Worm (Caenorhabditis elegans) whole organism, young adult: ENCODE results near the gene col-155.
A peak's percentile ranks its signal among the peaks of the same experiment; 100 is the strongest.

Experiments used
- C06A6.2 ChIP-seq: fragments of 200-800 bp; sonication (Bioruptor generic); conservative IDR thresholded peaks from 2 replicates; pipeline ENCODE4 v1.3.6; 2022; ENCODE audit warnings: missing genetic modification characterization, missing compliant biosample characterization
- F10E7.11 ChIP-seq: sonication (generic microtip); optimal IDR thresholded peaks from 2 replicates; lab custom pipeline; 2017; ENCODE audit warnings: mild to moderate bottlenecking, missing genetic modification characterization, moderate library complexity, missing compliant biosample characterization
- F33H1.4 ChIP-seq: fragments of 200-800 bp; sonication (Bioruptor generic); IDR thresholded peaks from 2 replicates; pipeline ENCODE4 v1.3.6; 2022; ENCODE audit warnings: missing genetic modification reagents, missing genetic modification characterization, missing compliant biosample characterization
- F55B11.4 ChIP-seq: sonication (generic microtip); optimal IDR thresholded peaks from 2 replicates; lab custom pipeline; 2016; ENCODE audit warnings: missing compliant biosample characterization, missing genetic modification characterization, borderline replicate concordance; ENCODE audit not compliant: insufficient read depth
- K11D2.4 ChIP-seq: fragments of 200-800 bp; sonication (Bioruptor generic); IDR thresholded peaks from 2 replicates; pipeline ENCODE4 v1.3.6; 2022; ENCODE audit warnings: missing genetic modification reagents, missing genetic modification characterization, missing compliant biosample characterization
- Y67H2A.10 ChIP-seq: fragments of 200-800 bp; sonication (Bioruptor generic); conservative IDR thresholded peaks from 2 replicates; pipeline ENCODE4 v1.3.6; 2022; ENCODE audit warnings: missing genetic modification reagents, missing genetic modification characterization, missing compliant biosample characterization
- akir-1 ChIP-seq: fragments of 200-800 bp; sonication (Bioruptor generic); optimal IDR thresholded peaks from 2 replicates; lab custom pipeline; 2018; ENCODE audit warnings: mild to moderate bottlenecking, missing genetic modification characterization, moderate library complexity, missing compliant biosample characterization
- ama-1 ChIP-seq, 3 experiments: fragments of 150-350 bp in 1 of 3; sonication (generic microtip) in 2 of 3; optimal IDR thresholded peaks; 2 replicates each; lab custom pipeline; 2014 to 2018; ENCODE audit warnings: missing biosample characterization in 2 of 3, missing genetic modification characterization in 2 of 3, missing genetic modification reagents in 2 of 3
- attf-5 ChIP-seq: fragments of 200-800 bp; sonication (Bioruptor generic); optimal IDR thresholded peaks from 2 replicates; lab custom pipeline; 2018; ENCODE audit warnings: mild to moderate bottlenecking, missing genetic modification characterization, missing compliant biosample characterization
- attf-6 ChIP-seq: fragments of 200-800 bp; sonication (Bioruptor generic); IDR thresholded peaks from 2 replicates; pipeline ENCODE4 v1.3.6; 2022; ENCODE audit warnings: missing genetic modification reagents, missing genetic modification characterization, missing compliant biosample characterization
- bed-1 ChIP-seq: fragments of 200-800 bp; sonication (Bioruptor generic); IDR thresholded peaks from 2 replicates; pipeline ENCODE4 v1.3.6; 2022; ENCODE audit warnings: missing genetic modification reagents, missing genetic modification characterization, missing compliant biosample characterization
- ccch-3 ChIP-seq: fragments of 200-800 bp; sonication (Bioruptor generic); optimal IDR thresholded peaks from 2 replicates; lab custom pipeline; 2018; ENCODE audit warnings: mild to moderate bottlenecking, missing genetic modification characterization, missing compliant biosample characterization
- ceh-40 ChIP-seq: fragments of 200-800 bp; sonication (Bioruptor generic); IDR thresholded peaks from 2 replicates; pipeline ENCODE4 v1.3.6; 2022; ENCODE audit warnings: missing genetic modification characterization, missing compliant biosample characterization
- ceh-79 ChIP-seq: sonication (generic microtip); optimal IDR thresholded peaks from 2 replicates; lab custom pipeline; 2017; ENCODE audit warnings: mild to moderate bottlenecking, missing genetic modification characterization, missing compliant biosample characterization
- egl-18 ChIP-seq: fragments of 200-800 bp; sonication (Bioruptor generic); IDR thresholded peaks from 2 replicates; pipeline ENCODE4 v1.3.6; 2022; ENCODE audit warnings: missing genetic modification reagents, missing genetic modification characterization, missing compliant biosample characterization
- egl-44 ChIP-seq: fragments of 200-800 bp; sonication (Bioruptor generic); IDR thresholded peaks from 2 replicates; pipeline ENCODE4 v1.3.6; 2022; ENCODE audit warnings: missing genetic modification reagents, missing genetic modification characterization, missing compliant biosample characterization
- ekl-4 ChIP-seq: fragments of 200-800 bp; sonication (Bioruptor generic); IDR thresholded peaks from 2 replicates; pipeline ENCODE4 v1.3.6; 2022; ENCODE audit warnings: missing genetic modification reagents, missing genetic modification characterization, missing compliant biosample characterization
- hlh-12 ChIP-seq: sonication (generic microtip); optimal IDR thresholded peaks from 2 replicates; lab custom pipeline; 2016; ENCODE audit warnings: missing genetic modification characterization, missing compliant biosample characterization
- hmg-1.2 ChIP-seq: fragments of 200-800 bp; sonication (Bioruptor generic); IDR thresholded peaks from 2 replicates; pipeline ENCODE4 v1.3.6; 2022; ENCODE audit warnings: missing genetic modification reagents, missing genetic modification characterization, missing compliant biosample characterization
- hsf-1 ChIP-seq: fragments of 200-800 bp; sonication (Bioruptor generic); IDR thresholded peaks from 2 replicates; pipeline ENCODE4 v1.3.6; 2022; ENCODE audit warnings: missing genetic modification reagents, missing genetic modification characterization, missing compliant biosample characterization
- let-526 ChIP-seq: fragments of 200-800 bp; sonication (Bioruptor generic); IDR thresholded peaks from 2 replicates; pipeline ENCODE4 v1.3.6; 2022; ENCODE audit warnings: missing genetic modification reagents, missing genetic modification characterization, missing compliant biosample characterization
- lin-26 ChIP-seq: fragments of 200-800 bp; sonication (Bioruptor generic); IDR thresholded peaks from 2 replicates; pipeline ENCODE4 v1.3.6; 2022; ENCODE audit warnings: missing genetic modification reagents, missing genetic modification characterization, missing compliant biosample characterization
- lin-40 ChIP-seq: sonication (generic microtip); optimal IDR thresholded peaks from 2 replicates; lab custom pipeline; 2016; ENCODE audit warnings: missing genetic modification characterization, mild to moderate bottlenecking, missing compliant biosample characterization, missing genotype, missing genetic modification reagents
- mxl-1 ChIP-seq: sonication (generic microtip); optimal IDR thresholded peaks from 2 replicates; lab custom pipeline; 2016; ENCODE audit warnings: missing genetic modification characterization, missing compliant biosample characterization
- nfya-1 ChIP-seq: sonication (generic microtip); optimal IDR thresholded peaks from 2 replicates; lab custom pipeline; 2017; ENCODE audit warnings: antibody characterized with exemption, missing compliant biosample characterization, missing genetic modification characterization, borderline replicate concordance; ENCODE audit not compliant: insufficient read depth
- nfya-2 ChIP-seq: fragments of 200-800 bp; sonication (Bioruptor generic); IDR thresholded peaks from 2 replicates; pipeline ENCODE4 v1.3.6; 2022; ENCODE audit warnings: missing genetic modification reagents, missing genetic modification characterization, missing compliant biosample characterization
- nfyb-1 ChIP-seq: fragments of 200-800 bp; sonication (Bioruptor generic); IDR thresholded peaks from 2 replicates; pipeline ENCODE4 v1.3.6; 2022; ENCODE audit warnings: missing genetic modification reagents, missing genetic modification characterization, missing compliant biosample characterization
- nhr-179 ChIP-seq: sonication (generic microtip); optimal IDR thresholded peaks from 2 replicates; lab custom pipeline; 2016; ENCODE audit warnings: mild to moderate bottlenecking, missing genetic modification characterization, missing compliant biosample characterization
- nhr-90 ChIP-seq: sonication (generic microtip); optimal IDR thresholded peaks from 2 replicates; lab custom pipeline; 2016; ENCODE audit warnings: missing genotype, mild to moderate bottlenecking, missing genetic modification characterization, missing compliant biosample characterization
- pha-4 ChIP-seq: fragments of 150-350 bp; sonication (generic microtip); optimal IDR thresholded peaks from 2 replicates; lab custom pipeline; 2014; ENCODE audit warnings: missing biosample characterization, missing genetic modification reagents, missing genetic modification characterization
- rcor-1 ChIP-seq: fragments of 200-800 bp; sonication (Bioruptor generic); IDR thresholded peaks from 2 replicates; pipeline ENCODE4 v1.3.6; 2022; ENCODE audit warnings: missing genetic modification reagents, missing genetic modification characterization, missing compliant biosample characterization
- snpc-4 ChIP-seq, 5 experiments: fragments of 150-350 bp in 1 of 5; sonication (generic microtip) in 4 of 5; optimal IDR thresholded peaks; 2 replicates each; lab custom pipeline; 2014 to 2018; ENCODE audit warnings: missing genetic modification characterization in 5 of 5, missing biosample characterization in 3 of 5, antibody characterized with exemption in 2 of 5, mild to moderate bottlenecking in 2 of 5, missing compliant biosample characterization in 2 of 5, missing genotype in 2 of 5, moderate library complexity in 2 of 5, missing genetic modification reagents in 1 of 5
- tbp1 ChIP-seq: fragments of 200-800 bp; sonication (Bioruptor generic); optimal IDR thresholded peaks from 2 replicates; lab custom pipeline; 2018; ENCODE audit warnings: mild to moderate bottlenecking, missing genetic modification characterization, missing compliant biosample characterization
- unc-130 ChIP-seq: sonication (generic microtip); optimal IDR thresholded peaks from 2 replicates; lab custom pipeline; 2016; ENCODE audit warnings: missing genetic modification reagents, missing genetic modification characterization, missing compliant biosample characterization
- zim-3 ChIP-seq: sonication (generic microtip); optimal IDR thresholded peaks from 2 replicates; lab custom pipeline; 2017; ENCODE audit warnings: mild to moderate bottlenecking, missing genetic modification characterization, moderate library complexity, missing compliant biosample characterization
- ztf-25 ChIP-seq: fragments of 200-800 bp; sonication (Bioruptor generic); IDR thresholded peaks from 2 replicates; pipeline ENCODE4 v1.3.6; 2022; ENCODE audit warnings: missing genetic modification reagents, missing genetic modification characterization, missing compliant biosample characterization

Gene col-155

DNA sequence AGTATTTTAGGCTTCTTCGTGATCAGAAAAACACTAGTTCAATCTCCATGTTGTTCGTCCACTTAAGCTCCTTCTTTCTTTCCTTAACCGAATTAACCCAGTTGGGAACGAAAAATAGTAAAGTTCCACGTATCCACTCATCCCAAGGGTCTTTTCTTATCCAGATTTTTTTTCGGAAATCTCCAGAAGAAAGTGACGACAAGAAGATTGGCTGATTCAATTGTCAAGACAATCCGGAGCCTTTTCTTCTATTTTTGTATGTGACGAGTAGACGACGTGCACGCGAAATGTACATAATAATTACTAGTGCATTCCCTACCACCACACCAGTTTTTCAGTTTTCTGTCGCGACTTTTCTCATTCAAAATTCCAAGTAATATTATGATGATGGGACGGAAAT is 38.4 kb downstream of the col-155 start:
- no peak for TF ChIP-seq tbp1 (GFP tag; lab: Kevin White, UChicago)
- TF ChIP-seq F33H1.4 (GFP tag; lab: Robert Waterston, UW), result no peak
- TF ChIP-seq nhr-179, result no peak
- no peak for TF ChIP-seq hlh-12 (tag; lab: Kevin White, UChicago)
- no peak for TF ChIP-seq ekl-4 (GFP tag; lab: Robert Waterston, UW)
- TF ChIP-seq bed-1 (GFP tag; lab: Robert Waterston, UW), result no peak
- TF ChIP-seq zim-3 (tag; lab: Kevin White, UChicago), result no peak
- TF ChIP-seq attf-6 (GFP tag; lab: Robert Waterston, UW), result no peak
- no peak for TF ChIP-seq ceh-79 (tag; lab: Kevin White, UChicago)
- no peak for TF ChIP-seq nfyb-1
- TF ChIP-seq pha-4 (tag; lab: Kevin White, UChicago), result no peak
- no peak for TF ChIP-seq nfya-2 (GFP tag; lab: Robert Waterston, UW)
- no peak for TF ChIP-seq ztf-25 (GFP tag; lab: Robert Waterston, UW)
- no peak for TF ChIP-seq snpc-4 (GFP tag; optimal IDR thresholded peaks at IDR 0.05; lab: Kevin White, UChicago)
- no peak for TF ChIP-seq snpc-4 (tag; optimal IDR thresholded peaks at IDR 0.05; lab: Kevin White, UChicago)

DNA sequence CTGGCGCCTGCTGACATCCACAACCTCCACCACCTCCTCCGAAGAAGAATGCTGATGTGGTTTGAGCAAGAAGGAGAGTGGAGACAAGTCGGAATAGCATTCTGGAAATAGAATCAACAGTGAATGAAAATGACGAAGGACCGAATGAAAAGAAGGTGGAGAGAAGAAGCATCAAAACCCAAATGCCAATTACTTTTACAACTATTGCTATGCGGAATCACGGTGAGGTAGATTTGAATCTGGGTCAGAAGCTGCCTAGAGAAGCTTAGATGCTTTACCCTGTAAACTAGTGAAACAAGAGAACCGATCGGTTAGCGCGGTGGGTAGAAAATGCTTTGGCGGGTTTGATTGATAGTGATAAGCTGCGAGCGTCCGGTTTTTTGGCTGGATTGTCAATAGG is 42.8 kb downstream of the col-155 start, which contains the start of gene grl-7:
Gene grl-7 (minus strand): TSS at position 101 of the 400 bp plus-strand sequence.
- TF ChIP-seq egl-18, result no peak
- TF ChIP-seq let-526, result 0 out of 2 replicates have a peak, but pooled peaks have one; percentile 24

DNA sequence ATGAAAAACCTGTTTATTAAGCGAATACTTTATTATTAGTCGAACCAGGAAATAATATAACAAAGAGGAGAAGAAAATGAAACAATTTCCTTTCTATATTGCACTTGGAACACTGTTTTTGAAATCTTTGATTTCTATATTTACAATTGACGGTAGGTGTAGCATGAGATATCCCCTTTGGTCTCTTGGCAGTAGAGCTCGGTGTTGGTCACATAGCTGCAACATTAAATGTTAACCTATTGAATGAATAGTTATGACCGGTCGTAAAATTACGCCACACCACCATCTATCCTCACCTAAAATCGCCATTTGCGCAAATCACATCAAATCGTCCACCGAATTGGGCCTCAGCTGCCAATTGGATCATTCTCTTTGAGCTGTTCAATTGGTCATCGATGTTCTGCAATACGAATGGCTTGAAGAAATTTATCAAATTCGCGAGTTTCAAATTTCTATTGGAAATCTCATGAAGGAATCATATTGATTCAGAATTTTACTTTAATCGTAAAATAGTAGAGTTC is 44.8 kb downstream of the col-155 start:
- TF ChIP-seq ama-1 (optimal IDR thresholded peaks at IDR 0.05; lab: Kevin White, UChicago) (no peak), ama-1 (GFP tag; optimal IDR thresholded peaks at IDR 0.05; lab: Kevin White, UChicago) (no peak), ccch-3 (no peak), ceh-40 (GFP tag; lab: Robert Waterston, UW) (no peak)

DNA sequence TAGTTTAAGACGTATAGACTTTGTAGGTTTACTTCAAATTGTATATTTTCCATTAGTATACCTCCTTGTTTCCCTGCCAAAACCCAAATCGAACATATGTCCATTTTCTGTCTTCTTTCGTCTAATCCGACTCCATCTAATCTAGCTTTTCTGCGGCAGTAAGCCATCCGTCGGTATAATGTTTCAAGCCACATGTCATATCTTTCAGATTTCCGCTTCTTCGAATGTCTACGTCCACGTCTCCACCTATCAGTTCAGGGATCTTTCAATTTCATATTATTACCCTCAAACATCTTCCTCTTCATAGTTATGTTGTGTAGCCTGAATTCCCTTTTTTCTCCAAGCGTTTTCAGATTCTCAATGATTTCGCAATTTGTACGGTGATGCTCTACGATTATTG is 45.6 kb downstream of the col-155 start:
- TF ChIP-seq akir-1 (no peak), attf-5 (GFP tag; lab: Kevin White, UChicago) (no peak), mxl-1 (tag; lab: Kevin White, UChicago) (no peak), rcor-1 (no peak), unc-130 (GFP tag; lab: Kevin White, UChicago) (no peak), Y67H2A.10 (GFP tag; lab: Robert Waterston, UW) (no peak), nhr-179 (no peak), F55B11.4 (no peak), attf-6 (GFP tag; lab: Robert Waterston, UW) (no peak), egl-44 (GFP tag; lab: Robert Waterston, UW) (no peak), hsf-1 (GFP tag; lab: Robert Waterston, UW) (no peak), nfya-1 (tag; lab: Kevin White, UChicago) (no peak), lin-40 (tag; lab: Kevin White, UChicago) (no peak), K11D2.4 (no peak), F10E7.11 (tag; lab: Kevin White, UChicago) (no peak), hmg-1.2 (no peak), nhr-90 (no peak), C06A6.2 (GFP tag; lab: Robert Waterston, UW) (no peak), lin-26 (GFP tag; lab: Robert Waterston, UW) (no peak)
- TF ChIP-seq, all 124 proteins: peak for 0
